Fruit fly (Drosophila melanogaster) whole organism, embryonic: ENCODE data around the gene RpS7.

Source experiments
- CG10209 ChIP-seq: fragments of 200-800 bp; sonication (Bioruptor generic); optimal IDR thresholded peaks from 3 replicates; lab custom pipeline; 2017; ENCODE audit warnings: missing biosample characterization, mild to moderate bottlenecking, missing genetic modification characterization, missing genetic modification reagents
- CG1024 ChIP-seq: fragments of 200-800 bp; sonication (Bioruptor generic); IDR thresholded peaks from 2 replicates; pipeline ENCODE4 v1.3.6; 2022; ENCODE audit warnings: missing biosample characterization, missing genetic modification characterization
- CG10543 ChIP-seq: fragments of 200-800 bp; sonication (Bioruptor generic); optimal IDR thresholded peaks from 3 replicates; lab custom pipeline; 2017; ENCODE audit warnings: missing biosample characterization, mild to moderate bottlenecking, missing genetic modification characterization, moderate library complexity
- CG10979 ChIP-seq: fragments of 200-800 bp; sonication (Bioruptor generic); optimal IDR thresholded peaks from 2 replicates; lab custom pipeline; 2018; ENCODE audit warnings: missing biosample characterization, mild to moderate bottlenecking, missing genetic modification characterization, moderate library complexity
- CG11456 ChIP-seq: fragments of 200-800 bp; sonication (Bioruptor generic); IDR thresholded peaks from 3 replicates; pipeline ENCODE4 v1.3.6; 2022; ENCODE audit warnings: missing biosample characterization, missing genetic modification characterization
- CG13287 ChIP-seq: fragments of 200-800 bp; sonication (Bioruptor generic); IDR thresholded peaks from 2 replicates; pipeline ENCODE4 v1.3.6; 2022; ENCODE audit warnings: missing biosample characterization, missing genetic modification characterization; ENCODE audit not compliant: partially characterized antibody
- CG14441 ChIP-seq: fragments of 200-800 bp; sonication (Bioruptor generic); IDR thresholded peaks from 2 replicates; pipeline ENCODE4 v1.3.6; 2022; ENCODE audit warnings: missing biosample characterization, missing genetic modification characterization
- CG14860 ChIP-seq: fragments of 200-800 bp; sonication (Bioruptor generic); IDR thresholded peaks from 3 replicates; pipeline ENCODE4 v1.3.6; 2022; ENCODE audit warnings: missing biosample characterization, missing genetic modification characterization; ENCODE audit not compliant: partially characterized antibody
- CG15696 ChIP-seq: fragments of 200-800 bp; sonication (Bioruptor generic); optimal IDR thresholded peaks from 2 replicates; lab custom pipeline; 2019; ENCODE audit warnings: missing biosample characterization, mild to moderate bottlenecking, missing genetic modification characterization, moderate library complexity
- CG17612 ChIP-seq: fragments of 200-800 bp; sonication (Bioruptor generic); IDR thresholded peaks from 2 replicates; pipeline ENCODE4 v1.3.6; 2022; ENCODE audit warnings: missing biosample characterization, missing genetic modification characterization
- CG18764 ChIP-seq: fragments of 200-800 bp; sonication (Bioruptor generic); optimal IDR thresholded peaks from 3 replicates; lab custom pipeline; 2016; ENCODE audit warnings: missing biosample characterization, missing genetic modification characterization
- CG2116 ChIP-seq: fragments of 200-800 bp; sonication (Bioruptor generic); optimal IDR thresholded peaks from 3 replicates; lab custom pipeline; 2018; ENCODE audit warnings: missing biosample characterization, mild to moderate bottlenecking, missing genetic modification characterization
- CG2202 ChIP-seq: fragments of 200-800 bp; sonication (Bioruptor generic); optimal IDR thresholded peaks from 2 replicates; lab custom pipeline; 2018; ENCODE audit warnings: missing biosample characterization, mild to moderate bottlenecking, missing genetic modification characterization
- CG32767 ChIP-seq: fragments of 200-800 bp; sonication (Bioruptor generic); IDR thresholded peaks from 2 replicates; pipeline ENCODE4 v1.3.6; 2022; ENCODE audit warnings: missing biosample characterization, missing genetic modification characterization
- CG3281 ChIP-seq: fragments of 200-800 bp; sonication (Bioruptor generic); optimal IDR thresholded peaks from 3 replicates; lab custom pipeline; 2017; ENCODE audit warnings: missing biosample characterization, mild to moderate bottlenecking, missing genetic modification characterization
- CG33213 ChIP-seq: fragments of 200-800 bp; sonication (Bioruptor generic); optimal IDR thresholded peaks from 3 replicates; lab custom pipeline; 2016; ENCODE audit warnings: missing biosample characterization, missing genetic modification characterization
- CG34224 ChIP-seq: fragments of 200-800 bp; sonication (Bioruptor generic); IDR thresholded peaks from 3 replicates; pipeline ENCODE4 v1.3.6; 2022; ENCODE audit warnings: missing biosample characterization, missing genetic modification characterization; ENCODE audit not compliant: partially characterized antibody
- CG4707 ChIP-seq: fragments of 200-800 bp; sonication (Bioruptor generic); optimal IDR thresholded peaks from 2 replicates; lab custom pipeline; 2018; ENCODE audit warnings: missing biosample characterization, mild to moderate bottlenecking, missing genetic modification characterization, moderate library complexity
- CG7987 ChIP-seq: fragments of 200-800 bp; sonication (Bioruptor generic); optimal IDR thresholded peaks from 2 replicates; lab custom pipeline; 2018; ENCODE audit warnings: missing biosample characterization, mild to moderate bottlenecking, missing genetic modification characterization, moderate library complexity
- CrebB ChIP-seq: fragments of 200-800 bp; sonication (Bioruptor generic); optimal IDR thresholded peaks from 3 replicates; lab custom pipeline; 2018; ENCODE audit warnings: missing biosample characterization, mild to moderate bottlenecking, missing genetic modification characterization
- Elba2 ChIP-seq: fragments of 200-800 bp; sonication (Bioruptor generic); optimal IDR thresholded peaks from 3 replicates; lab custom pipeline; 2016; ENCODE audit warnings: missing biosample characterization, missing genetic modification characterization
- Ets65A ChIP-seq: fragments of 200-800 bp; sonication (Bioruptor generic); peaks from one replicate; lab custom pipeline; 2016; ENCODE audit warnings: missing biosample characterization, missing genetic modification characterization
- Ets97D ChIP-seq: fragments of 200-800 bp; sonication (Bioruptor generic); optimal IDR thresholded peaks from 3 replicates; lab custom pipeline; 2016; ENCODE audit warnings: missing biosample characterization, missing genetic modification characterization
- Pdp1 ChIP-seq, 2 experiments: fragments of 200-800 bp; sonication (Bioruptor generic); optimal IDR thresholded peaks; 3 replicates each; lab custom pipeline; 2016; ENCODE audit warnings: missing biosample characterization in 2 of 2, missing genetic modification characterization in 2 of 2, mild to moderate bottlenecking in 1 of 2, moderate library complexity in 1 of 2
- Rx ChIP-seq: fragments of 200-800 bp; sonication (Bioruptor generic); IDR thresholded peaks from 2 replicates; pipeline ENCODE4 v1.3.6; 2022; ENCODE audit warnings: missing biosample characterization, missing genetic modification characterization
- Usf ChIP-seq: fragments of 200-800 bp; sonication (Bioruptor generic); optimal IDR thresholded peaks from 2 replicates; lab custom pipeline; 2017; ENCODE audit warnings: missing genotype, missing biosample characterization, missing genetic modification characterization
- YL-1 ChIP-seq: fragments of 200-800 bp; sonication (Bioruptor generic); optimal IDR thresholded peaks from 3 replicates; lab custom pipeline; 2017; ENCODE audit warnings: missing biosample characterization, mild to moderate bottlenecking, missing genetic modification characterization
- ac ChIP-seq: fragments of 200-800 bp; sonication (Bioruptor generic); optimal IDR thresholded peaks from 3 replicates; lab custom pipeline; 2017; ENCODE audit warnings: missing biosample characterization, mild to moderate bottlenecking, missing genetic modification characterization
- cato ChIP-seq: fragments of 200-800 bp; sonication (Bioruptor generic); optimal IDR thresholded peaks from 2 replicates; lab custom pipeline; 2016; ENCODE audit warnings: missing biosample characterization, missing genetic modification characterization, borderline replicate concordance
- chif ChIP-seq, 2 experiments: fragments of 200-800 bp; sonication (Bioruptor generic); optimal IDR thresholded peaks; 3 replicates each; lab custom pipeline; 2016; ENCODE audit warnings: missing biosample characterization in 2 of 2, missing genetic modification characterization in 2 of 2
- dan ChIP-seq: fragments of 200-800 bp; sonication (Bioruptor generic); IDR thresholded peaks from 2 replicates; pipeline ENCODE4 v1.3.6; 2022; ENCODE audit warnings: missing biosample characterization, missing genetic modification characterization
- eve ChIP-seq, 2 experiments: fragments of >200 bp; optimal IDR thresholded peaks; 2 replicates each; lab custom pipeline; 2017; ENCODE audit warnings: missing biosample characterization in 2 of 2, missing genetic modification characterization in 2 of 2
- eyg ChIP-seq: fragments of 200-800 bp; sonication (Bioruptor generic); optimal IDR thresholded peaks from 3 replicates; lab custom pipeline; 2016; ENCODE audit warnings: missing biosample characterization, missing genetic modification characterization
- h ChIP-seq: fragments of >200 bp; optimal IDR thresholded peaks from 2 replicates; lab custom pipeline; 2017
- lbe ChIP-seq: fragments of 200-800 bp; sonication (Bioruptor generic); optimal IDR thresholded peaks from 2 replicates; lab custom pipeline; 2016; ENCODE audit warnings: missing biosample characterization, mild to moderate bottlenecking, missing genetic modification characterization
- lilli ChIP-seq: fragments of 200-800 bp; sonication (Bioruptor generic); optimal IDR thresholded peaks from 3 replicates; lab custom pipeline; 2016; ENCODE audit warnings: missing biosample characterization, missing genetic modification characterization
- lola ChIP-seq, 3 experiments: fragments of >200 bp in 2 of 3; fragments of 200-800 bp in 1 of 3; sonication (Bioruptor generic) in 1 of 3; optimal IDR thresholded peaks; 2 replicates each; lab custom pipeline; 2017 to 2019; ENCODE audit warnings: missing biosample characterization in 3 of 3, missing genetic modification characterization in 3 of 3, mild to moderate bottlenecking in 1 of 3, moderate library complexity in 1 of 3
- luna ChIP-seq: fragments of 200-800 bp; sonication (Bioruptor generic); optimal IDR thresholded peaks from 2 replicates; lab custom pipeline; 2016; ENCODE audit warnings: missing biosample characterization, missing genetic modification characterization
- nau ChIP-seq: fragments of 200-800 bp; sonication (Bioruptor generic); optimal IDR thresholded peaks from 3 replicates; lab custom pipeline; 2017; ENCODE audit warnings: missing biosample characterization, mild to moderate bottlenecking, missing genetic modification characterization, missing genetic modification reagents
- repo ChIP-seq: fragments of 200-800 bp; sonication (Bioruptor generic); optimal IDR thresholded peaks from 2 replicates; lab custom pipeline; 2016; ENCODE audit warnings: missing biosample characterization, missing genetic modification characterization
- row ChIP-seq: fragments of 200-800 bp; sonication (Bioruptor generic); IDR thresholded peaks from 3 replicates; pipeline ENCODE4 v1.3.6; 2022; ENCODE audit warnings: missing biosample characterization, missing genetic modification characterization
- sim ChIP-seq: fragments of 200-800 bp; sonication (Bioruptor generic); IDR thresholded peaks from 2 replicates; pipeline ENCODE4 v1.3.6; 2022; ENCODE audit warnings: missing biosample characterization, missing genetic modification characterization
- slp2 ChIP-seq: fragments of 200-800 bp; sonication (Bioruptor generic); optimal IDR thresholded peaks from 2 replicates; lab custom pipeline; 2016; ENCODE audit warnings: missing biosample characterization, missing genetic modification characterization
- sob ChIP-seq: fragments of 200-800 bp; sonication (Bioruptor generic); IDR thresholded peaks from 2 replicates; pipeline ENCODE4 v1.3.6; 2022; ENCODE audit warnings: missing biosample characterization, missing genetic modification characterization
- sr ChIP-seq: fragments of 200-800 bp; sonication (Bioruptor generic); IDR thresholded peaks from 3 replicates; pipeline ENCODE4 v1.3.6; 2022; ENCODE audit warnings: missing biosample characterization, missing genetic modification characterization
- tin ChIP-seq: fragments of 200-800 bp; sonication (Bioruptor generic); optimal IDR thresholded peaks from 3 replicates; lab custom pipeline; 2016; ENCODE audit warnings: missing biosample characterization, missing genetic modification characterization
- tup ChIP-seq: fragments of 200-800 bp; sonication (Bioruptor generic); optimal IDR thresholded peaks from 2 replicates; lab custom pipeline; 2016; ENCODE audit warnings: missing biosample characterization, mild to moderate bottlenecking, missing genetic modification characterization, moderate library complexity
- usp ChIP-seq: fragments of >200 bp; optimal IDR thresholded peaks from 2 replicates; lab custom pipeline; 2017; ENCODE audit warnings: missing biosample characterization, missing genetic modification characterization
- wor ChIP-seq: fragments of 200-800 bp; sonication (Bioruptor generic); IDR thresholded peaks from 2 replicates; pipeline ENCODE4 v1.3.6; 2022; ENCODE audit warnings: missing biosample characterization, missing genetic modification characterization
- yki ChIP-seq: fragments of >200 bp; optimal IDR thresholded peaks from 3 replicates; lab custom pipeline; 2018
- zen ChIP-seq: fragments of 200-800 bp; sonication (Bioruptor generic); optimal IDR thresholded peaks from 3 replicates; lab custom pipeline; 2018; ENCODE audit warnings: missing biosample characterization, mild to moderate bottlenecking, missing genetic modification characterization, moderate library complexity
- zen2 ChIP-seq: fragments of 200-800 bp; sonication (Bioruptor generic); IDR thresholded peaks from 3 replicates; pipeline ENCODE4 v1.3.6; 2022; ENCODE audit warnings: missing biosample characterization, missing genetic modification characterization; ENCODE audit not compliant: partially characterized antibody

The RpS7 gene

DNA sequence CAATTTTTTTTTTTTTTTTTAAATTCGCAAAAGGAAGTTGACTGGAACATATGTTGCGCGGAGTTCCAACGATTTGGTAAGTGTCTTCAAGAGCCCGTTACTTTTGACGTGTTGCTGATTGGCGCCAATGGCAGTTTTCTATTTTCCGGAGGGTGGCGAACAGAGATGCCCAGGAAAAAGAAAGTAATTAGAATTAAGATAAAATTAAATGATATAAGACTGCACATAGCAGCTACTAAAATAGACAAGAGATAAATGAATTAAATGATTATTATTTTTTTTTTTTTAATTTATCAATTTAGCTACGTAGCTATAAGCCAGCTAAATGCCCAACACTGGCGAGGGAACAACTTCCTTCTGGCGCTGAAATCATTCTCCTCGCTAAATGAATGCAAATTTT, 13.4 kb upstream of the RpS7 start (continued):
- TF ChIP-seq CG1024 (GFP tag; lab: Robert Waterston, UW) (no peak), CG3281 (GFP tag; lab: Kevin White, UChicago) (no peak), lilli (GFP tag; lab: Kevin White, UChicago) (no peak), eve (GFP tag; optimal IDR thresholded peaks at IDR 0.05; lab: Kevin White, UChicago) (peak in 1 of 2 experiments; percentile 6), luna (GFP tag; lab: Kevin White, UChicago) (no peak), ac (no peak), Pdp1 (GFP tag; optimal IDR thresholded peaks at IDR 0.05; lab: Kevin White, UChicago) (no peak), chif (GFP tag; optimal IDR thresholded peaks at IDR 0.05; lab: Kevin White, UChicago) (no peak), CG2202 (tag; lab: Kevin White, UChicago) (no peak), tup (GFP tag; lab: Kevin White, UChicago) (no peak), CG10543 (GFP tag; lab: Kevin White, UChicago) (no peak), wor (GFP tag; lab: Robert Waterston, UW) (no peak), CG11456 (GFP tag; lab: Robert Waterston, UW) (0 out of 3 replicates have a peak, but pooled peaks have one; percentile 46), yki (lab: Kevin White, UChicago) (no peak), tin (GFP tag; lab: Kevin White, UChicago) (no peak), CG10209 (GFP tag; lab: Kevin White, UChicago) (no peak), row (peak; percentile 65), Ets65A (GFP tag; lab: Kevin White, UChicago) (no peak), lbe (GFP tag; lab: Kevin White, UChicago) (no peak), sim (GFP tag; lab: Robert Waterston, UW) (0 out of 2 replicates have a peak, but pooled peaks have one; percentile 42), sr (GFP tag; lab: Robert Waterston, UW) (no peak), CG7987 (GFP tag; lab: Kevin White, UChicago) (no peak), CG14860 (GFP tag; lab: Robert Waterston, UW) (no peak), CG18764 (no peak), zen2 (no peak), dan (GFP tag; lab: Robert Waterston, UW) (no peak), CG14441 (GFP tag; lab: Robert Waterston, UW) (no peak), Usf (GFP tag; lab: Kevin White, UChicago) (no peak), zen (tag; lab: Kevin White, UChicago) (peak; percentile 47), CG4707 (GFP tag; lab: Kevin White, UChicago) (no peak), CG10979 (tag; lab: Kevin White, UChicago) (peak; percentile 57), nau (GFP tag; lab: Kevin White, UChicago) (no peak), CG2116 (GFP tag; lab: Kevin White, UChicago) (no peak), YL-1 (GFP tag; lab: Kevin White, UChicago) (no peak), slp2 (no peak), CrebB (no peak), CG15696 (tag; lab: Kevin White, UChicago) (no peak), Elba2 (GFP tag; lab: Kevin White, UChicago) (no peak), sob (no peak), CG34224 (GFP tag; lab: Robert Waterston, UW) (no peak), CG13287 (GFP tag; lab: Robert Waterston, UW) (no peak), lola (GFP tag; optimal IDR thresholded peaks at IDR 0.05; lab: Kevin White, UChicago) (peak in 1 of 3 experiments; percentile 34), cato (GFP tag; lab: Kevin White, UChicago) (no peak), CG17612 (GFP tag; lab: Robert Waterston, UW) (no peak), repo (no peak), CG33213 (GFP tag; lab: Kevin White, UChicago) (no peak), Ets97D (GFP tag; lab: Kevin White, UChicago) (no peak), Rx (no peak), usp (GFP tag; lab: Kevin White, UChicago) (no peak), h (lab: Kevin White, UChicago) (no peak), CG32767 (GFP tag; lab: Robert Waterston, UW) (no peak), eyg (GFP tag; lab: Kevin White, UChicago) (no peak)
